Worm (Caenorhabditis elegans) whole organism, mixed stage, embryonic: Measurements from ENCODE around the gene mtm-3.

Experiments
- M03D4.4 ChIP-seq: sonication (generic microtip); optimal IDR thresholded peaks from 2 replicates; lab custom pipeline; 2017; ENCODE audit warnings: mild to moderate bottlenecking, missing genetic modification characterization, missing compliant biosample characterization
- bed-3 ChIP-seq: fragments of 200-800 bp; sonication (Bioruptor generic); optimal IDR thresholded peaks from 3 replicates; lab custom pipeline; 2018; ENCODE audit warnings: mild to moderate bottlenecking, missing genetic modification characterization, moderate library complexity, missing compliant biosample characterization
- blmp-1 ChIP-seq: fragments of 150-350 bp; optimal IDR thresholded peaks from 2 replicates; lab custom pipeline; 2014; ENCODE audit warnings: missing biosample characterization, missing genetic modification characterization
- ceh-39 ChIP-seq: fragments of 150-350 bp; optimal IDR thresholded peaks from 2 replicates; lab custom pipeline; 2014; ENCODE audit warnings: missing biosample characterization, missing genetic modification characterization
- ceh-43 ChIP-seq: fragments of 200-800 bp; sonication (Bioruptor generic); optimal IDR thresholded peaks from 2 replicates; lab custom pipeline; 2018; ENCODE audit warnings: mild to moderate bottlenecking, missing genetic modification characterization, moderate library complexity, missing compliant biosample characterization
- ceh-83 ChIP-seq: fragments of 200-800 bp; sonication (Bioruptor generic); optimal IDR thresholded peaks from 2 replicates; lab custom pipeline; 2018; ENCODE audit warnings: mild to moderate bottlenecking, missing genetic modification characterization, missing compliant biosample characterization
- ces-1 ChIP-seq: fragments of 150-350 bp; optimal IDR thresholded peaks from 2 replicates; lab custom pipeline; 2014; ENCODE audit warnings: missing biosample characterization, missing genetic modification reagents, missing genetic modification characterization
- cnd-1 ChIP-seq: fragments of 200-800 bp; sonication (Bioruptor generic); optimal IDR thresholded peaks from 2 replicates; lab custom pipeline; 2018; ENCODE audit warnings: mild to moderate bottlenecking, missing genetic modification characterization, missing compliant biosample characterization
- drap-1 ChIP-seq: fragments of 200-800 bp; sonication (Bioruptor generic); optimal IDR thresholded peaks from 3 replicates; lab custom pipeline; 2018; ENCODE audit warnings: mild to moderate bottlenecking, missing genetic modification characterization, missing compliant biosample characterization
- elt-1 ChIP-seq: sonication (generic microtip); optimal IDR thresholded peaks from 2 replicates; lab custom pipeline; 2017; ENCODE audit warnings: missing genetic modification characterization, mild to moderate bottlenecking, missing compliant biosample characterization, antibody characterized with exemption, moderate library complexity, borderline replicate concordance; ENCODE audit not compliant: insufficient read depth
- elt-3 ChIP-seq: fragments of 150-350 bp; optimal IDR thresholded peaks from 2 replicates; lab custom pipeline; 2014; ENCODE audit warnings: missing biosample characterization, missing genetic modification characterization
- flh-1 ChIP-seq: fragments of 200-800 bp; sonication (Bioruptor generic); optimal IDR thresholded peaks from 2 replicates; lab custom pipeline; 2018; ENCODE audit warnings: mild to moderate bottlenecking, missing genetic modification characterization, moderate library complexity, missing compliant biosample characterization
- ham-2 ChIP-seq: fragments of 200-800 bp; sonication (Bioruptor generic); optimal IDR thresholded peaks from 2 replicates; lab custom pipeline; 2018; ENCODE audit warnings: mild to moderate bottlenecking, missing genetic modification characterization, missing compliant biosample characterization
- hlh-1 ChIP-seq: fragments of 150-350 bp; optimal IDR thresholded peaks from 2 replicates; lab custom pipeline; 2014; ENCODE audit warnings: missing biosample characterization, missing genetic modification reagents, missing genetic modification characterization
- lin-13 ChIP-seq: fragments of 150-350 bp; optimal IDR thresholded peaks from 2 replicates; lab custom pipeline; 2014; ENCODE audit warnings: missing biosample characterization, missing genetic modification characterization
- lin-32 ChIP-seq: fragments of 200-800 bp; sonication (Bioruptor generic); optimal IDR thresholded peaks from 2 replicates; lab custom pipeline; 2018; ENCODE audit warnings: mild to moderate bottlenecking, missing genetic modification characterization, missing compliant biosample characterization
- lsy-2 ChIP-seq: fragments of 150-350 bp; optimal IDR thresholded peaks from 2 replicates; lab custom pipeline; 2014; ENCODE audit warnings: missing biosample characterization, missing genetic modification characterization
- mab-5 ChIP-seq: fragments of 150-350 bp; optimal IDR thresholded peaks from 2 replicates; lab custom pipeline; 2014; ENCODE audit warnings: missing biosample characterization, missing genetic modification characterization
- mep-1 ChIP-seq: fragments of 150-350 bp; optimal IDR thresholded peaks from 2 replicates; lab custom pipeline; 2017; ENCODE audit warnings: missing biosample characterization, missing genetic modification reagents, missing genetic modification characterization, inconsistent platforms
- mls-2 ChIP-seq: sonication (generic microtip); optimal IDR thresholded peaks from 2 replicates; lab custom pipeline; 2016; ENCODE audit warnings: mild to moderate bottlenecking, missing genetic modification characterization, moderate library complexity, missing compliant biosample characterization
- nhr-12 ChIP-seq: fragments of 150-350 bp; optimal IDR thresholded peaks from 2 replicates; lab custom pipeline; 2014; ENCODE audit warnings: missing biosample characterization, missing genetic modification characterization
- nhr-2 ChIP-seq: fragments of 150-350 bp; optimal IDR thresholded peaks from 2 replicates; lab custom pipeline; 2014; ENCODE audit warnings: missing biosample characterization, missing genetic modification characterization
- nhr-237 ChIP-seq: fragments of 150-350 bp; optimal IDR thresholded peaks from 2 replicates; lab custom pipeline; 2014; ENCODE audit warnings: missing biosample characterization, missing genetic modification characterization
- nhr-28 ChIP-seq: fragments of 150-350 bp; optimal IDR thresholded peaks from 2 replicates; lab custom pipeline; 2014; ENCODE audit warnings: missing biosample characterization, missing genetic modification characterization
- nhr-76 ChIP-seq: sonication (generic microtip); optimal IDR thresholded peaks from 2 replicates; lab custom pipeline; 2017; ENCODE audit warnings: missing biosample characterization, missing genetic modification characterization
- pha-4 ChIP-seq: fragments of 150-350 bp; optimal IDR thresholded peaks from 2 replicates; lab custom pipeline; 2018; ENCODE audit warnings: missing biosample characterization, missing genetic modification reagents, missing genetic modification characterization
- sem-2 ChIP-seq: fragments of 200-800 bp; sonication (Bioruptor generic); optimal IDR thresholded peaks from 2 replicates; lab custom pipeline; 2018; ENCODE audit warnings: mild to moderate bottlenecking, missing genetic modification characterization, missing compliant biosample characterization
- snpc-4 ChIP-seq: fragments of 150-350 bp; optimal IDR thresholded peaks from 2 replicates; lab custom pipeline; 2014; ENCODE audit warnings: missing biosample characterization, missing genetic modification characterization
- sptf-1 ChIP-seq: sonication (generic microtip); optimal IDR thresholded peaks from 2 replicates; lab custom pipeline; 2017; ENCODE audit warnings: mild to moderate bottlenecking, missing genetic modification characterization, moderate library complexity, missing compliant biosample characterization
- tbx-8 ChIP-seq: fragments of 200-800 bp; sonication (Bioruptor generic); optimal IDR thresholded peaks from 2 replicates; lab custom pipeline; 2018; ENCODE audit warnings: mild to moderate bottlenecking, missing genetic modification characterization, moderate library complexity, missing compliant biosample characterization
- unc-120 ChIP-seq: sonication (generic microtip); optimal IDR thresholded peaks from 2 replicates; lab custom pipeline; 2017; ENCODE audit warnings: missing genetic modification characterization, missing compliant biosample characterization; ENCODE audit not compliant: poor library complexity, severe bottlenecking
- unc-39 ChIP-seq: fragments of 150-350 bp; optimal IDR thresholded peaks from 2 replicates; lab custom pipeline; 2014; ENCODE audit warnings: missing biosample characterization, missing genetic modification characterization
- unc-62 ChIP-seq: fragments of 150-350 bp; optimal IDR thresholded peaks from 2 replicates; lab custom pipeline; 2014; ENCODE audit warnings: missing biosample characterization, missing genetic modification reagents, missing genetic modification characterization
- zip-8 ChIP-seq: fragments of 150-350 bp; optimal IDR thresholded peaks from 2 replicates; lab custom pipeline; 2014; ENCODE audit warnings: missing biosample characterization, missing genetic modification characterization
- ztf-11 ChIP-seq: fragments of 150-350 bp; optimal IDR thresholded peaks from 2 replicates; lab custom pipeline; 2014; ENCODE audit warnings: missing biosample characterization, missing genetic modification characterization

The mtm-3 gene

DNA sequence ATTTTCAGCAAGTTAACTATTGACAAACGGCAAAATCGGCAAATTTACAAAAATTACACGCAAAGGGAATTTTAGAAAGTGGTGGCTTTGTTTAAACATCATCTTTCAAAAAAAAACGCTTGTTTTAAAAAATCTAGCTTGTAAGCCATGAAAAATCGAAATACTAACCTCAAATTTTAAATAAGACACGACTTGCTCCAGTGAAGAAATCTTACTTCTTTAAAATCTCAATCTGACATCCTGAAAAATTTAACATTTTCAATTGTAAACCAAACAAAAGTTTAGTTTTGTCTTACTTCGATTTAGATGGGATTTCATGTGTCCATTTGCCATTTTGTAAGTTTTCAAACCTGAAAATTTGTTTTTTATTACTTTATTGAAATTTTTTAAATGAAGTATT is 31.5 kb upstream of the mtm-3 start:
- TF ChIP-seq nhr-28 (tag; lab: Kevin White, UChicago) (no peak), sptf-1 (tag; lab: Kevin White, UChicago) (no peak)
- TF ChIP-seq, all 35 proteins: peak for 0

ce11 chrIII:3831381-3831780 is 31.1 kb upstream of the mtm-3 start, which contains the start of gene C36A4.10:
TSS of gene C36A4.10 (minus strand) at chrIII:3831481.
- TF ChIP-seq mab-5 (tag; lab: Kevin White, UChicago), result no peak
- TF ChIP-seq cnd-1 (tag; lab: Kevin White, UChicago), result peak; percentile 1
- TF ChIP-seq zip-8 (tag; lab: Kevin White, UChicago), result peak; percentile 29

ce11 chrIII:3829105-3829504 is 28.8 kb upstream of the mtm-3 start, which contains the start of gene cnnm-5:
TSS of gene cnnm-5 (minus strand) at chrIII:3829205.
- TF ChIP-seq cnd-1 (tag; lab: Kevin White, UChicago) (no peak), nhr-2 (tag; lab: Kevin White, UChicago) (no peak), bed-3 (GFP tag; lab: Kevin White, UChicago) (no peak), tbx-8 (GFP tag; lab: Kevin White, UChicago) (no peak), elt-1 (tag; lab: Kevin White, UChicago) (no peak), flh-1 (GFP tag; lab: Kevin White, UChicago) (no peak), sem-2 (no peak), elt-3 (tag; lab: Kevin White, UChicago) (no peak), mep-1 (tag; lab: Kevin White, UChicago) (no peak)

ce11 chrIII:3821969-3822453 is 21.7 kb upstream of the mtm-3 start, which contains the start of gene amx-1:
TSS of gene amx-1 (plus strand) at chrIII:3822403.
- TF ChIP-seq lsy-2 (tag; lab: Kevin White, UChicago) (no peak), lin-13 (no peak), mep-1 (tag; lab: Kevin White, UChicago) (no peak), ztf-11 (tag; lab: Kevin White, UChicago) (no peak), nhr-237 (no peak), ces-1 (GFP tag; lab: Kevin White, UChicago) (peak; percentile 14), nhr-2 (tag; lab: Kevin White, UChicago) (peak; percentile 56), nhr-76 (tag; lab: Kevin White, UChicago) (no peak), ceh-39 (no peak), unc-120 (tag; lab: Kevin White, UChicago) (no peak), ham-2 (no peak), blmp-1 (tag; lab: Kevin White, UChicago) (no peak), zip-8 (tag; lab: Kevin White, UChicago) (no peak), sem-2 (no peak), bed-3 (GFP tag; lab: Kevin White, UChicago) (no peak), sptf-1 (tag; lab: Kevin White, UChicago) (no peak), unc-39 (no peak), flh-1 (GFP tag; lab: Kevin White, UChicago) (no peak), cnd-1 (tag; lab: Kevin White, UChicago) (peak; percentile 10), mls-2 (no peak), unc-62 (GFP tag; lab: Kevin White, UChicago) (no peak), tbx-8 (GFP tag; lab: Kevin White, UChicago) (no peak), elt-3 (tag; lab: Kevin White, UChicago) (no peak), drap-1 (GFP tag; lab: Kevin White, UChicago) (no peak), lin-32 (no peak), snpc-4 (tag; lab: Kevin White, UChicago) (no peak), hlh-1 (tag; lab: Kevin White, UChicago) (peak; percentile 2), nhr-28 (tag; lab: Kevin White, UChicago) (no peak), ceh-43 (GFP tag; lab: Kevin White, UChicago) (no peak), ceh-83 (GFP tag; lab: Kevin White, UChicago) (no peak), elt-1 (tag; lab: Kevin White, UChicago) (peak; percentile 26)

DNA sequence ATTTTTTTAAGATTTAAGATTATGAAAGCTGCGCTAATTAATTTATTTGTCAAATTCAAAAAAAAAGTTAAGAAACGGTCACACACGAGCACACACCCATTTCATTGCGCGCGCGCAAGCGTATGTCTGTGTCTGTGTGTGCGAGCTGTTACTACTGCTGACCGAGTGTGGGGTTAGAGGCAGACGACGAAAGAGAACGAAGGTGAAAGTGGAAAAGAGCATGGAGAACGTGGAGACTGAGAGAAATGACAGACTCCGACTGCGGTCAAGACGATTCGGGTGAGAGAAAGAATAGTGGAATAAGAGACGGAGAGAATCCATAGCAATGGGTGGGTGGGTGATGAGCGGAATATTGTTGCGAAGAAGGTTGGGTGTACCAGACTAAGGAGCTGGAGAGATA is 19.9 kb upstream of the mtm-3 start:
- TF ChIP-seq nhr-12 (no peak), ces-1 (GFP tag; lab: Kevin White, UChicago) (peak; percentile 42), mls-2 (peak; percentile 46), ham-2 (peak; percentile 64), ztf-11 (tag; lab: Kevin White, UChicago) (no peak), unc-39 (no peak), drap-1 (GFP tag; lab: Kevin White, UChicago) (peak; percentile 43), nhr-76 (tag; lab: Kevin White, UChicago) (no peak), flh-1 (GFP tag; lab: Kevin White, UChicago) (no peak), M03D4.4 (tag; lab: Kevin White, UChicago) (peak; percentile 11), sem-2 (no peak), sptf-1 (tag; lab: Kevin White, UChicago) (peak; percentile 67), ceh-43 (GFP tag; lab: Kevin White, UChicago) (no peak), nhr-2 (tag; lab: Kevin White, UChicago) (peak; percentile 80), nhr-28 (tag; lab: Kevin White, UChicago) (no peak), unc-120 (tag; lab: Kevin White, UChicago) (peak; percentile 84), zip-8 (tag; lab: Kevin White, UChicago) (no peak), ceh-83 (GFP tag; lab: Kevin White, UChicago) (no peak), nhr-237 (peak; percentile 9), snpc-4 (tag; lab: Kevin White, UChicago) (no peak), lin-32 (peak; percentile 30), tbx-8 (GFP tag; lab: Kevin White, UChicago) (no peak), elt-1 (tag; lab: Kevin White, UChicago) (no peak), cnd-1 (tag; lab: Kevin White, UChicago) (peak; percentile 69), mab-5 (tag; lab: Kevin White, UChicago) (no peak), unc-62 (GFP tag; lab: Kevin White, UChicago) (peak; percentile 74), lsy-2 (tag; lab: Kevin White, UChicago) (peak; percentile 15), elt-3 (tag; lab: Kevin White, UChicago) (no peak), blmp-1 (tag; lab: Kevin White, UChicago) (peak; percentile 90), pha-4 (tag; lab: Kevin White, UChicago) (peak; percentile 81), ceh-39 (peak; percentile 35)
